Worm (Caenorhabditis elegans) whole organism, midembryonic: ENCODE results near the gene cpg-23.
A peak's percentile ranks its signal among the peaks of the same experiment; 100 is the strongest.

ENCODE experiments used
- T22C8.4 ChIP-seq: fragments of 200-800 bp; sonication (Bioruptor generic); IDR thresholded peaks from 2 replicates; pipeline ENCODE4 v1.3.6; 2022; ENCODE audit warnings: missing genetic modification characterization, missing compliant biosample characterization
- cog-1 ChIP-seq: sonication (generic microtip); optimal IDR thresholded peaks from 2 replicates; lab custom pipeline; 2016; ENCODE audit warnings: missing genetic modification characterization, missing compliant biosample characterization
- flt-1 ChIP-seq: fragments of 200-800 bp; sonication (Bioruptor generic); IDR thresholded peaks from 2 replicates; pipeline ENCODE4 v1.3.6; 2022; ENCODE audit warnings: missing genetic modification characterization, missing compliant biosample characterization
- ref-1 ChIP-seq: fragments of 200-800 bp; sonication (Bioruptor generic); conservative IDR thresholded peaks from 2 replicates; pipeline ENCODE4 v1.3.6; 2022; ENCODE audit warnings: missing genetic modification reagents, missing genetic modification characterization, missing compliant biosample characterization
- tab-1 ChIP-seq: fragments of 200-800 bp; sonication (Bioruptor generic); IDR thresholded peaks from 2 replicates; pipeline ENCODE4 v1.3.6; 2022; ENCODE audit warnings: missing genetic modification characterization, missing compliant biosample characterization
- ztf-29 ChIP-seq: fragments of 200-800 bp; sonication (Bioruptor generic); IDR thresholded peaks from 2 replicates; pipeline ENCODE4 v1.3.6; 2022; ENCODE audit warnings: missing genetic modification reagents, missing genetic modification characterization, missing compliant biosample characterization

DNA sequence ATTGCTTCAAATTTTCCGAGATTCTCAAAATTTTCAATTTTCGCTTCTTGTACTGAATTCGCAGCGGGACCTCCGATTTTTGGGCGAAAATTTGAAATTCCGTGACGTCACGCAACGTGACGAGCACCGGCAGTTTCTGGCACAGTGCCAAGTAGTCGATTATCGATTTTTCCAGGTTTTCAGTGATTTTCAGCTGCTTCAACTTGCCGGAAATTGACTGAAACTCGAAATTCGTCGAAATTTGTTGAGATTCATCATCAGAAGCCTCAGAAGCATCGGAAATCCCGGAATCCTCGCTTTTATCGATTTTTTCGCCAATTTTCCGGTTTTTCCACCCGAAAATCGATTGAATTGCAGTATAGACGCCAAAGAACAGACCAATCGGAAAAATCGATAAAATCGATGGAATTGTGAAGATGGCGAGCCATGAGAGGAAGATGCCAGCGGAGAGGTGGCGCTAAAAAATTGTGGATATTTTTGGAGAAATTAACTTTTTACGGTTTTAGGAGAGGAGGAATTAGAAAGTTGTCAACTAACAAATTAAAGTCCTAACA, 8.7 kb upstream of the cpg-23 start:
- TF ChIP-seq flt-1 (GFP tag; lab: Robert Waterston, UW) (no peak), ztf-29 (GFP tag; lab: Robert Waterston, UW) (no peak), ref-1 (GFP tag; lab: Robert Waterston, UW) (no peak), cog-1 (tag; lab: Kevin White, UChicago) (no peak), T22C8.4 (GFP tag; lab: Robert Waterston, UW) (peak; percentile 70), tab-1 (no peak)
